Worm (Caenorhabditis elegans) whole organism, L1 larva: Measurements from ENCODE around the gene T09A5.15.

ENCODE experiments used
- C04F5.9 ChIP-seq: sonication (generic microtip); optimal IDR thresholded peaks from 2 replicates; lab custom pipeline; 2016; ENCODE audit warnings: missing genetic modification characterization, missing compliant biosample characterization
- C16A3.4 ChIP-seq: fragments of 150-350 bp; optimal IDR thresholded peaks from 2 replicates; lab custom pipeline; 2014; ENCODE audit warnings: missing biosample characterization, missing genetic modification characterization
- C34B4.2 ChIP-seq: sonication (generic microtip); optimal IDR thresholded peaks from 2 replicates; lab custom pipeline; 2017; ENCODE audit warnings: mild to moderate bottlenecking, missing genetic modification characterization, missing compliant biosample characterization
- aha-1 ChIP-seq: fragments of 150-350 bp; optimal IDR thresholded peaks from 2 replicates; lab custom pipeline; 2014; ENCODE audit warnings: missing biosample characterization, missing genetic modification characterization
- ama-1 ChIP-seq: fragments of 150-350 bp; optimal IDR thresholded peaks from 2 replicates; lab custom pipeline; 2014
- ceh-8 ChIP-seq: fragments of 200-800 bp; sonication (Bioruptor generic); optimal IDR thresholded peaks from 2 replicates; lab custom pipeline; 2018; ENCODE audit warnings: mild to moderate bottlenecking, missing genetic modification characterization, moderate library complexity, missing compliant biosample characterization
- ceh-88 ChIP-seq: fragments of 200-800 bp; sonication (Bioruptor generic); IDR thresholded peaks from 2 replicates; pipeline ENCODE4 v1.3.6; 2022; ENCODE audit warnings: missing genetic modification characterization, missing compliant biosample characterization
- ceh-90 ChIP-seq: sonication (generic microtip); optimal IDR thresholded peaks from 2 replicates; lab custom pipeline; 2016; ENCODE audit warnings: missing genetic modification characterization, missing compliant biosample characterization
- ces-1 ChIP-seq: fragments of 150-350 bp; optimal IDR thresholded peaks from 2 replicates; lab custom pipeline; 2014; ENCODE audit warnings: missing biosample characterization, missing genetic modification reagents, missing genetic modification characterization
- dpl-1 ChIP-seq, 3 experiments: fragments of 150-350 bp in 2 of 3; sonication (generic microtip) in 1 of 3; optimal IDR thresholded peaks; 2 replicates each; lab custom pipeline; 2014 to 2017; ENCODE audit warnings: missing biosample characterization in 3 of 3, missing genetic modification characterization in 3 of 3, missing genetic modification reagents in 3 of 3
- dsc-1 ChIP-seq: sonication (generic microtip); optimal IDR thresholded peaks from 2 replicates; lab custom pipeline; 2016; ENCODE audit warnings: mild to moderate bottlenecking, missing genetic modification characterization, missing compliant biosample characterization
- efl-1 ChIP-seq, 4 experiments: fragments of 150-350 bp; optimal IDR thresholded peaks in 3 of 4; peaks in 1 of 4; 1 replicate in 1 of 4; 2 replicates in 3 of 4; lab custom pipeline; 2014; ENCODE audit warnings: missing biosample characterization in 2 of 4, missing genetic modification characterization in 2 of 4, missing genetic modification reagents in 2 of 4
- egl-13 ChIP-seq: sonication (generic microtip); optimal IDR thresholded peaks from 2 replicates; lab custom pipeline; 2016; ENCODE audit warnings: missing genotype, missing genetic modification reagents, missing genetic modification characterization, missing compliant biosample characterization
- egl-27 ChIP-seq, 2 experiments: fragments of 150-350 bp in 1 of 2; sonication (generic microtip); optimal IDR thresholded peaks; 3 replicates each; lab custom pipeline; 2017 to 2018; ENCODE audit warnings: missing biosample characterization in 2 of 2, missing genetic modification characterization in 2 of 2, missing genetic modification reagents in 2 of 2
- elt-2 ChIP-seq: sonication (generic microtip); optimal IDR thresholded peaks from 2 replicates; lab custom pipeline; 2016; ENCODE audit warnings: missing genetic modification characterization, mild to moderate bottlenecking, inconsistent platforms, missing compliant biosample characterization, missing genetic modification reagents
- ets-5 ChIP-seq: fragments of 200-800 bp; sonication (Bioruptor generic); IDR thresholded peaks from 2 replicates; pipeline ENCODE4 v1.3.6; 2022; ENCODE audit warnings: missing genetic modification characterization, missing compliant biosample characterization
- fkh-10 ChIP-seq: sonication (generic microtip); optimal IDR thresholded peaks from 2 replicates; lab custom pipeline; 2017; ENCODE audit warnings: missing biosample characterization, missing genetic modification reagents, missing genetic modification characterization
- fos-1 ChIP-seq: fragments of 150-350 bp; optimal IDR thresholded peaks from 2 replicates; lab custom pipeline; 2014; ENCODE audit warnings: missing biosample characterization, missing genetic modification characterization
- grh-1 ChIP-seq: fragments of 200-800 bp; sonication (Bioruptor generic); IDR thresholded peaks from 2 replicates; pipeline ENCODE4 v1.3.6; 2022; ENCODE audit warnings: missing genetic modification reagents, missing genetic modification characterization, missing compliant biosample characterization
- hlh-4 ChIP-seq: sonication (generic microtip); optimal IDR thresholded peaks from 2 replicates; lab custom pipeline; 2016; ENCODE audit warnings: mild to moderate bottlenecking, missing genetic modification characterization, missing compliant biosample characterization
- irx-1 ChIP-seq: sonication (generic microtip); optimal IDR thresholded peaks from 2 replicates; lab custom pipeline; 2016; ENCODE audit warnings: missing genetic modification characterization, missing compliant biosample characterization
- isw-1 ChIP-seq: fragments of 200-800 bp; sonication (Bioruptor generic); IDR thresholded peaks from 2 replicates; pipeline ENCODE4 v1.3.6; 2022; ENCODE audit warnings: missing genetic modification characterization, missing compliant biosample characterization
- lin-35 ChIP-seq, 2 experiments: fragments of 150-350 bp; optimal IDR thresholded peaks; 2 replicates each; lab custom pipeline; 2014; ENCODE audit warnings: missing biosample characterization in 2 of 2, missing genetic modification characterization in 2 of 2, missing genetic modification reagents in 2 of 2
- lin-39 ChIP-seq: fragments of 150-350 bp; optimal IDR thresholded peaks from 2 replicates; lab custom pipeline; 2014; ENCODE audit warnings: missing biosample characterization, missing genetic modification reagents, missing genetic modification characterization
- lir-3 ChIP-seq: sonication (generic microtip); optimal IDR thresholded peaks from 2 replicates; lab custom pipeline; 2016; ENCODE audit warnings: mild to moderate bottlenecking, missing genetic modification characterization, moderate library complexity, missing compliant biosample characterization; ENCODE audit not compliant: poor library complexity
- mab-9 ChIP-seq: fragments of 200-800 bp; sonication (Bioruptor generic); IDR thresholded peaks from 2 replicates; pipeline ENCODE4 v1.3.6; 2022; ENCODE audit warnings: missing genetic modification reagents, missing genetic modification characterization, missing compliant biosample characterization
- mdl-1 ChIP-seq, 2 experiments: fragments of 150-350 bp; optimal IDR thresholded peaks; 2 replicates each; lab custom pipeline; 2014 to 2017; ENCODE audit warnings: missing biosample characterization in 2 of 2, missing genetic modification characterization in 2 of 2, inconsistent platforms in 1 of 2
- mep-1 ChIP-seq: fragments of 150-350 bp; optimal IDR thresholded peaks from 2 replicates; lab custom pipeline; 2014; ENCODE audit warnings: missing biosample characterization, missing genetic modification characterization
- nhr-11 ChIP-seq: fragments of 150-350 bp; optimal IDR thresholded peaks from 2 replicates; lab custom pipeline; 2014; ENCODE audit warnings: missing biosample characterization, missing genetic modification characterization
- nhr-12 ChIP-seq: sonication (generic microtip); optimal IDR thresholded peaks from 2 replicates; lab custom pipeline; 2017; ENCODE audit warnings: missing biosample characterization, missing genetic modification characterization
- nhr-237 ChIP-seq: fragments of 150-350 bp; optimal IDR thresholded peaks from 2 replicates; lab custom pipeline; 2014; ENCODE audit warnings: missing biosample characterization, missing genetic modification characterization
- nhr-28 ChIP-seq: fragments of 150-350 bp; optimal IDR thresholded peaks from 2 replicates; lab custom pipeline; 2014; ENCODE audit warnings: missing biosample characterization, missing genetic modification characterization
- nhr-76 ChIP-seq: sonication (generic microtip); optimal IDR thresholded peaks from 2 replicates; lab custom pipeline; 2017; ENCODE audit warnings: missing biosample characterization, missing genetic modification characterization
- nhr-77 ChIP-seq: fragments of 150-350 bp; optimal IDR thresholded peaks from 2 replicates; lab custom pipeline; 2014; ENCODE audit warnings: missing biosample characterization, missing genetic modification characterization
- nhr-84 ChIP-seq: sonication (generic microtip); optimal IDR thresholded peaks from 2 replicates; lab custom pipeline; 2017; ENCODE audit warnings: missing biosample characterization, missing genetic modification characterization
- nhr-85 ChIP-seq: sonication (generic microtip); peaks from one replicate; lab custom pipeline; 2016; ENCODE audit warnings: missing genetic modification characterization, inconsistent platforms, missing compliant biosample characterization
- nhr-90 ChIP-seq: sonication (generic microtip); optimal IDR thresholded peaks from 2 replicates; lab custom pipeline; 2016; ENCODE audit warnings: mild to moderate bottlenecking, missing genetic modification characterization, missing compliant biosample characterization; ENCODE audit not compliant: poor library complexity
- pax-3 ChIP-seq: fragments of 200-800 bp; sonication (Bioruptor generic); optimal IDR thresholded peaks from 2 replicates; lab custom pipeline; 2018; ENCODE audit warnings: mild to moderate bottlenecking, missing genetic modification characterization, moderate library complexity, missing compliant biosample characterization
- pqm-1 ChIP-seq: sonication (generic microtip); optimal IDR thresholded peaks from 3 replicates; lab custom pipeline; 2017; ENCODE audit warnings: missing biosample characterization, missing genetic modification characterization
- rnt-1 ChIP-seq: sonication (generic microtip); optimal IDR thresholded peaks from 2 replicates; lab custom pipeline; 2016; ENCODE audit warnings: mild to moderate bottlenecking, missing genetic modification characterization, moderate library complexity, missing compliant biosample characterization
- snu-23 ChIP-seq: sonication (generic microtip); optimal IDR thresholded peaks from 2 replicates; lab custom pipeline; 2016; ENCODE audit warnings: missing genetic modification characterization, missing compliant biosample characterization
- sox-4 ChIP-seq: sonication (generic microtip); optimal IDR thresholded peaks from 2 replicates; lab custom pipeline; 2016; ENCODE audit warnings: missing genetic modification characterization, missing compliant biosample characterization
- sptf-1 ChIP-seq: fragments of 150-350 bp; optimal IDR thresholded peaks from 2 replicates; lab custom pipeline; 2014; ENCODE audit warnings: missing biosample characterization, missing genetic modification characterization
- swsn-7 ChIP-seq: sonication (generic microtip); optimal IDR thresholded peaks from 2 replicates; lab custom pipeline; 2016; ENCODE audit warnings: missing genetic modification characterization, missing compliant biosample characterization
- tlp-1 ChIP-seq: fragments of 150-350 bp; optimal IDR thresholded peaks from 2 replicates; lab custom pipeline; 2014; ENCODE audit warnings: missing biosample characterization, missing genetic modification characterization
- unc-30 ChIP-seq: sonication (generic microtip); optimal IDR thresholded peaks from 2 replicates; lab custom pipeline; 2017; ENCODE audit warnings: missing biosample characterization, missing genetic modification characterization
- unc-62 ChIP-seq: fragments of 150-350 bp; optimal IDR thresholded peaks from 2 replicates; lab custom pipeline; 2014; ENCODE audit warnings: missing biosample characterization, missing genetic modification reagents, missing genetic modification characterization
- unc-98 ChIP-seq: fragments of 200-800 bp; sonication (Bioruptor generic); IDR thresholded peaks from 2 replicates; pipeline ENCODE4 v1.3.6; 2022; ENCODE audit warnings: missing genetic modification characterization, missing compliant biosample characterization
- xbp-1 ChIP-seq: sonication (generic microtip); optimal IDR thresholded peaks from 2 replicates; lab custom pipeline; 2016; ENCODE audit warnings: missing genetic modification characterization, missing compliant biosample characterization
- zip-4 ChIP-seq: fragments of 200-800 bp; sonication (Bioruptor generic); optimal IDR thresholded peaks from 2 replicates; lab custom pipeline; 2018; ENCODE audit warnings: mild to moderate bottlenecking, missing genetic modification characterization, moderate library complexity, missing compliant biosample characterization
- ztf-11 ChIP-seq, 2 experiments: sonication (generic microtip); optimal IDR thresholded peaks; 2 replicates each; lab custom pipeline; 2016 to 2017; ENCODE audit warnings: missing genetic modification characterization in 2 of 2, missing biosample characterization in 1 of 2, missing compliant biosample characterization in 1 of 2
- ztf-4 ChIP-seq: fragments of 150-350 bp; optimal IDR thresholded peaks from 2 replicates; lab custom pipeline; 2014; ENCODE audit warnings: missing biosample characterization, missing genetic modification characterization

T09A5.15 gene

DNA sequence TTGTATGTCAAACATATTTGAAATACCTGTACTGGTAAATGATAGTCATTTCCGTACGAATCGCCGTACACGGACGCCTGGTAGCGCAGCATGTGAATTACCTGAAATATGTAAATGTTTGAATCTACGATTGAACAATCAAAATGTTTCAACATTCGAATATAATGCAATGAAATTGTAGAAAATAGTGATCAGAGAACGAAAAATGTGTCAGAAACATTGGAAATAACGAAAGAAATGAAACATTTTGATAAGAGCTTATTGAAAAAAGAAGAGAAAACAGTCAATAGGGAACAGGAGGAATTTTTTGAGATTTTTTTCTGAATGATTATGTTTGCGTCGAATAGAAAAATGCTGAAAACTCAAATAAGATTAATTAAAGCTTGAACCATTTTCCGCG lies 12.3 kb downstream of the T09A5.15 start, which contains the start of gene ztf-17:
Gene ztf-17 (minus strand): TSS at position 101 of the 400 bp plus-strand sequence.
- no peak for TF ChIP-seq lin-35 (GFP tag; optimal IDR thresholded peaks at IDR 0.05; lab: Kevin White, UChicago)
- no peak for TF ChIP-seq pqm-1 (tag; lab: Kevin White, UChicago)
- TF ChIP-seq C04F5.9 (tag; lab: Kevin White, UChicago), result no peak

DNA sequence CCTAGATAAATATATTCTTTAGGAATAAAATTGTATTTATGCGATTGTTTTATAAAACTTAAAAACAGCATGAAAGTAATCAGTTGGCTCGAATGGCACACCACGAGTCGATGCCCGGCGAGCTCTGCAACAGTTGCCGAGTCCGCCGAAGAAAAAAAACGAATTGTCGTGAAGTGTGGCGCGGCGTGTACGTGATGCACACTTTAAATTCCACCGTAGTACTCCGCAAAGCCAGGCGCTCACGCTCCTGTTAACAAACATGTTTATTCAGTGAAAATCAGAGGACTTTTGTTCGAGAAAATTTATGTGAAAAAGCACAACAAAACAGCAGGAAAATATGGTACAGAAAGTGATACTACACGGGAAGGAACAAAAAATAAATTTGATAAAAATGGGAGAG lies 12.9 kb downstream of the T09A5.15 start:
- TF ChIP-seq snu-23 (peak; percentile 70), nhr-85 (tag; lab: Kevin White, UChicago) (peak; percentile 14), sptf-1 (tag; lab: Kevin White, UChicago) (no peak), nhr-11 (tag; lab: Kevin White, UChicago) (no peak), lir-3 (tag; lab: Kevin White, UChicago) (no peak), unc-62 (GFP tag; lab: Kevin White, UChicago) (no peak), ceh-90 (no peak), tlp-1 (tag; lab: Kevin White, UChicago) (no peak), nhr-28 (tag; lab: Kevin White, UChicago) (no peak), zip-4 (no peak), C16A3.4 (tag; lab: Kevin White, UChicago) (peak; percentile 76), ztf-11 (tag; optimal IDR thresholded peaks at IDR 0.05; lab: Kevin White, UChicago) (no peak), grh-1 (GFP tag; lab: Robert Waterston, UW) (no peak), efl-1 (optimal IDR thresholded peaks at IDR 0.05; lab: Kevin White, UChicago) (peak; percentile 61 to 72), efl-1 (GFP tag; optimal IDR thresholded peaks at IDR 0.05 in 1 of 2; lab: Kevin White, UChicago) (peak; percentile 61 to 94), dsc-1 (tag; lab: Kevin White, UChicago) (no peak), lin-39 (tag; lab: Kevin White, UChicago) (no peak), nhr-77 (tag; lab: Kevin White, UChicago) (no peak), swsn-7 (tag; lab: Kevin White, UChicago) (no peak), ces-1 (GFP tag; lab: Kevin White, UChicago) (no peak), mdl-1 (tag; optimal IDR thresholded peaks at IDR 0.05; lab: Kevin White, UChicago) (peak in 1 of 2 experiments; percentile 15), unc-30 (no peak), elt-2 (tag; lab: Kevin White, UChicago) (no peak), egl-13 (tag; lab: Kevin White, UChicago) (no peak), unc-98 (GFP tag; lab: Robert Waterston, UW) (no peak), lin-35 (GFP tag; optimal IDR thresholded peaks at IDR 0.05; lab: Kevin White, UChicago) (peak; percentile 65 to 81), ceh-88 (GFP tag; lab: Robert Waterston, UW) (no peak), isw-1 (GFP tag; lab: Robert Waterston, UW) (peak; percentile 8), hlh-4 (tag; lab: Kevin White, UChicago) (no peak), dpl-1 (GFP tag; optimal IDR thresholded peaks at IDR 0.05; lab: Kevin White, UChicago) (peak; percentile 19 to 68 (median 59)), C34B4.2 (tag; lab: Kevin White, UChicago) (no peak), ets-5 (GFP tag; lab: Robert Waterston, UW) (no peak), nhr-76 (no peak), mab-9 (GFP tag; lab: Robert Waterston, UW) (no peak), ama-1 (lab: Kevin White, UChicago) (no peak), irx-1 (tag; lab: Kevin White, UChicago) (no peak), nhr-237 (tag; lab: Kevin White, UChicago) (no peak), aha-1 (no peak), xbp-1 (tag; lab: Kevin White, UChicago) (peak; percentile 35), nhr-84 (tag; lab: Kevin White, UChicago) (no peak), ztf-4 (no peak), mep-1 (peak; percentile 47), pax-3 (tag; lab: Kevin White, UChicago) (no peak), fkh-10 (GFP tag; lab: Kevin White, UChicago) (no peak), egl-27 (tag; optimal IDR thresholded peaks at IDR 0.05; lab: Kevin White, UChicago) (no peak), nhr-90 (tag; lab: Kevin White, UChicago) (no peak), fos-1 (tag; lab: Kevin White, UChicago) (no peak), ceh-8 (GFP tag; lab: Kevin White, UChicago) (no peak), nhr-12 (tag; lab: Kevin White, UChicago) (no peak), sox-4 (no peak), rnt-1 (tag; lab: Kevin White, UChicago) (peak; percentile 48)
